Worm (Caenorhabditis elegans) whole organism, early embryonic: ENCODE data around the gene ugt-34.

Experiments
- ama-1 ChIP-seq: fragments of 150-350 bp; optimal IDR thresholded peaks from 2 replicates; lab custom pipeline; 2014
- ceh-36 ChIP-seq: sonication (generic microtip); optimal IDR thresholded peaks from 2 replicates; lab custom pipeline; 2016; ENCODE audit warnings: missing genetic modification characterization, inconsistent platforms, missing compliant biosample characterization
- ets-7 ChIP-seq: sonication (generic microtip); optimal IDR thresholded peaks from 2 replicates; lab custom pipeline; 2016; ENCODE audit warnings: missing genotype, missing genetic modification characterization, missing compliant biosample characterization

DNA sequence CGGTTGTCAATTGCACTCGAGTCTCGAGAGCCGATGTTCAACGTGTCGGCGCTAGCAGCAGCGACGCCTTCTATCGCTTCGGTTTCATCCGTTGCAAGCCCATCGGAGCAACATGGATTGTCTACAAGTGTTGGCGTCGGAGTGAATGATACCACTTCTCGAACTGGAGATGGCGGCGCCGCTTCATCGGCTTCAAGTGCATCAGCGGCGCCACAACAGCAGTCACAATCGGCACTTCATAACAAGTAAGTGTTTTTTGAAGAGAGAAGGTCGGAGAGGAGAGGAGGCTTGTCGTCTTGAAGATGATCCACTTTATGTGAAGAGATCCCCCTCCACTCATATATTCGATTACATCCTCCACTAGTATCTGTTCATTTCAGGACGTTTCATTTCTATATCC lies 15.8 kb upstream of the ugt-34 start:
- TF ChIP-seq ama-1 (lab: Kevin White, UChicago) (no peak), ceh-36 (no peak), ets-7 (tag; lab: Kevin White, UChicago) (no peak)
